Worm (Caenorhabditis elegans) whole organism, young adult: ENCODE results near the gene M163.8.

Experiments
- C06A6.2 ChIP-seq: fragments of 200-800 bp; sonication (Bioruptor generic); conservative IDR thresholded peaks from 2 replicates; pipeline ENCODE4 v1.3.6; 2022; ENCODE audit warnings: missing genetic modification characterization, missing compliant biosample characterization
- F10E7.11 ChIP-seq: sonication (generic microtip); optimal IDR thresholded peaks from 2 replicates; lab custom pipeline; 2017; ENCODE audit warnings: mild to moderate bottlenecking, missing genetic modification characterization, moderate library complexity, missing compliant biosample characterization
- F37B4.10 ChIP-seq: fragments of 200-800 bp; sonication (Bioruptor generic); IDR thresholded peaks from 2 replicates; pipeline ENCODE4 v1.3.6; 2022; ENCODE audit warnings: missing genetic modification characterization, missing compliant biosample characterization
- F52B5.7 ChIP-seq: sonication (generic microtip); optimal IDR thresholded peaks from 2 replicates; lab custom pipeline; 2016; ENCODE audit warnings: mild to moderate bottlenecking, missing genetic modification characterization, missing compliant biosample characterization
- F57C9.4 ChIP-seq: sonication (generic microtip); optimal IDR thresholded peaks from 2 replicates; lab custom pipeline; 2017; ENCODE audit warnings: mild to moderate bottlenecking, missing genetic modification characterization, missing compliant biosample characterization
- Y53G8AR.9 ChIP-seq: fragments of 200-800 bp; sonication (Bioruptor generic); conservative IDR thresholded peaks from 2 replicates; pipeline ENCODE4 v1.3.6; 2022; ENCODE audit warnings: missing genetic modification reagents, missing genetic modification characterization, missing compliant biosample characterization
- Y56A3A.18 ChIP-seq: fragments of 200-800 bp; sonication (Bioruptor generic); IDR thresholded peaks from 2 replicates; pipeline ENCODE4 v1.3.6; 2022; ENCODE audit warnings: missing genetic modification reagents, missing genetic modification characterization, missing compliant biosample characterization
- Y67H2A.10 ChIP-seq: fragments of 200-800 bp; sonication (Bioruptor generic); conservative IDR thresholded peaks from 2 replicates; pipeline ENCODE4 v1.3.6; 2022; ENCODE audit warnings: missing genetic modification reagents, missing genetic modification characterization, missing compliant biosample characterization
- aptf-2 ChIP-seq: fragments of 200-800 bp; sonication (Bioruptor generic); conservative IDR thresholded peaks from 2 replicates; pipeline ENCODE4 v1.3.6; 2022; ENCODE audit warnings: missing genetic modification reagents, missing genetic modification characterization, missing compliant biosample characterization
- athp-1 ChIP-seq: sonication (generic microtip); optimal IDR thresholded peaks from 2 replicates; lab custom pipeline; 2017; ENCODE audit warnings: mild to moderate bottlenecking, missing genetic modification characterization, missing compliant biosample characterization
- attf-3 ChIP-seq: fragments of 200-800 bp; sonication (Bioruptor generic); conservative IDR thresholded peaks from 2 replicates; pipeline ENCODE4 v1.3.6; 2022; ENCODE audit warnings: missing genetic modification reagents, missing genetic modification characterization, missing compliant biosample characterization
- attf-5 ChIP-seq: fragments of 200-800 bp; sonication (Bioruptor generic); optimal IDR thresholded peaks from 2 replicates; lab custom pipeline; 2018; ENCODE audit warnings: mild to moderate bottlenecking, missing genetic modification characterization, missing compliant biosample characterization
- cebp-1 ChIP-seq, 2 experiments: fragments of 200-800 bp in 1 of 2; sonication (Bioruptor generic) in 1 of 2; sonication (generic microtip) in 1 of 2; IDR thresholded peaks in 1 of 2; optimal IDR thresholded peaks in 1 of 2; 2 replicates each; pipeline versions ENCODE4 v1.3.6 to Lab custom; 2017 to 2022; ENCODE audit warnings: missing compliant biosample characterization in 2 of 2, missing genetic modification characterization in 2 of 2, mild to moderate bottlenecking in 1 of 2, missing genetic modification reagents in 1 of 2, moderate library complexity in 1 of 2
- cebp-2 ChIP-seq: fragments of 200-800 bp; sonication (Bioruptor generic); IDR thresholded peaks from 2 replicates; pipeline ENCODE4 v1.3.6; 2022; ENCODE audit warnings: missing genetic modification characterization, missing compliant biosample characterization
- ceh-100 ChIP-seq: fragments of 200-800 bp; sonication (Bioruptor generic); IDR thresholded peaks from 2 replicates; pipeline ENCODE4 v1.3.6; 2022; ENCODE audit warnings: missing genetic modification reagents, missing genetic modification characterization, missing compliant biosample characterization
- ceh-40 ChIP-seq: fragments of 200-800 bp; sonication (Bioruptor generic); IDR thresholded peaks from 2 replicates; pipeline ENCODE4 v1.3.6; 2022; ENCODE audit warnings: missing genetic modification characterization, missing compliant biosample characterization
- ceh-58 ChIP-seq: fragments of 200-800 bp; sonication (Bioruptor generic); IDR thresholded peaks from 2 replicates; pipeline ENCODE4 v1.3.6; 2022; ENCODE audit warnings: missing genetic modification characterization, missing compliant biosample characterization
- chd-7 ChIP-seq: sonication (generic microtip); optimal IDR thresholded peaks from 2 replicates; lab custom pipeline; 2016; ENCODE audit warnings: mild to moderate bottlenecking, missing genetic modification characterization, moderate library complexity, missing compliant biosample characterization
- dpl-1 ChIP-seq: fragments of 150-350 bp; optimal IDR thresholded peaks from 2 replicates; lab custom pipeline; 2014; ENCODE audit warnings: missing biosample characterization, missing genetic modification reagents, missing genetic modification characterization
- egl-18 ChIP-seq: fragments of 200-800 bp; sonication (Bioruptor generic); IDR thresholded peaks from 2 replicates; pipeline ENCODE4 v1.3.6; 2022; ENCODE audit warnings: missing genetic modification reagents, missing genetic modification characterization, missing compliant biosample characterization
- egl-44 ChIP-seq: fragments of 200-800 bp; sonication (Bioruptor generic); IDR thresholded peaks from 2 replicates; pipeline ENCODE4 v1.3.6; 2022; ENCODE audit warnings: missing genetic modification reagents, missing genetic modification characterization, missing compliant biosample characterization
- ekl-4 ChIP-seq: fragments of 200-800 bp; sonication (Bioruptor generic); IDR thresholded peaks from 2 replicates; pipeline ENCODE4 v1.3.6; 2022; ENCODE audit warnings: missing genetic modification reagents, missing genetic modification characterization, missing compliant biosample characterization
- gei-17 ChIP-seq: fragments of 200-800 bp; sonication (Bioruptor generic); optimal IDR thresholded peaks from 2 replicates; lab custom pipeline; 2018; ENCODE audit warnings: mild to moderate bottlenecking, missing genetic modification characterization, missing compliant biosample characterization
- hmg-20 ChIP-seq: fragments of 200-800 bp; sonication (Bioruptor generic); IDR thresholded peaks from 2 replicates; pipeline ENCODE4 v1.3.6; 2022; ENCODE audit warnings: missing genetic modification reagents, missing genetic modification characterization, missing compliant biosample characterization
- let-526 ChIP-seq: fragments of 200-800 bp; sonication (Bioruptor generic); IDR thresholded peaks from 2 replicates; pipeline ENCODE4 v1.3.6; 2022; ENCODE audit warnings: missing genetic modification reagents, missing genetic modification characterization, missing compliant biosample characterization
- let-607 ChIP-seq, 2 experiments: fragments of 200-800 bp in 1 of 2; sonication (Bioruptor generic) in 1 of 2; sonication (generic microtip) in 1 of 2; optimal IDR thresholded peaks; 2 replicates each; lab custom pipeline; 2016 to 2018; ENCODE audit warnings: mild to moderate bottlenecking in 2 of 2, missing compliant biosample characterization in 2 of 2, missing genetic modification characterization in 2 of 2, moderate library complexity in 2 of 2, missing genotype in 1 of 2
- lin-40 ChIP-seq: sonication (generic microtip); optimal IDR thresholded peaks from 2 replicates; lab custom pipeline; 2016; ENCODE audit warnings: missing genetic modification characterization, mild to moderate bottlenecking, missing compliant biosample characterization, missing genotype, missing genetic modification reagents
- lsl-1 ChIP-seq: fragments of 200-800 bp; sonication (Bioruptor generic); optimal IDR thresholded peaks from 2 replicates; lab custom pipeline; 2018; ENCODE audit warnings: mild to moderate bottlenecking, missing genetic modification characterization, moderate library complexity, missing compliant biosample characterization
- madf-3 ChIP-seq: fragments of 200-800 bp; sonication (Bioruptor generic); IDR thresholded peaks from 2 replicates; pipeline ENCODE4 v1.3.6; 2022; ENCODE audit warnings: missing genetic modification reagents, missing genetic modification characterization, missing compliant biosample characterization
- madf-8 ChIP-seq: fragments of 200-800 bp; sonication (Bioruptor generic); conservative IDR thresholded peaks from 2 replicates; pipeline ENCODE4 v1.3.6; 2022; ENCODE audit warnings: missing genetic modification reagents, missing genetic modification characterization, missing compliant biosample characterization
- mcd-1 ChIP-seq: fragments of 200-800 bp; sonication (Bioruptor generic); IDR thresholded peaks from 2 replicates; pipeline ENCODE4 v1.3.6; 2022; ENCODE audit warnings: missing genetic modification reagents, missing genetic modification characterization, missing compliant biosample characterization
- mel-28 ChIP-seq: sonication (generic microtip); optimal IDR thresholded peaks from 2 replicates; lab custom pipeline; 2016; ENCODE audit warnings: borderline replicate concordance, mild to moderate bottlenecking, missing genetic modification characterization, missing compliant biosample characterization
- mxl-1 ChIP-seq: sonication (generic microtip); optimal IDR thresholded peaks from 2 replicates; lab custom pipeline; 2016; ENCODE audit warnings: missing genetic modification characterization, missing compliant biosample characterization
- nfya-1 ChIP-seq: sonication (generic microtip); optimal IDR thresholded peaks from 2 replicates; lab custom pipeline; 2017; ENCODE audit warnings: antibody characterized with exemption, missing compliant biosample characterization, missing genetic modification characterization, borderline replicate concordance; ENCODE audit not compliant: insufficient read depth
- nfya-2 ChIP-seq: fragments of 200-800 bp; sonication (Bioruptor generic); IDR thresholded peaks from 2 replicates; pipeline ENCODE4 v1.3.6; 2022; ENCODE audit warnings: missing genetic modification reagents, missing genetic modification characterization, missing compliant biosample characterization
- nhr-120 ChIP-seq: fragments of 200-800 bp; sonication (Bioruptor generic); IDR thresholded peaks from 2 replicates; pipeline ENCODE4 v1.3.6; 2022; ENCODE audit warnings: missing genetic modification characterization, missing compliant biosample characterization
- nhr-27 ChIP-seq: fragments of 200-800 bp; sonication (Bioruptor generic); optimal IDR thresholded peaks from 2 replicates; lab custom pipeline; 2018; ENCODE audit warnings: mild to moderate bottlenecking, missing genetic modification characterization, moderate library complexity, missing compliant biosample characterization
- pbrm-1 ChIP-seq: fragments of 200-800 bp; sonication (Bioruptor generic); IDR thresholded peaks from 2 replicates; pipeline ENCODE4 v1.3.6; 2022; ENCODE audit warnings: missing genetic modification reagents, missing genetic modification characterization, missing compliant biosample characterization
- rcor-1 ChIP-seq: fragments of 200-800 bp; sonication (Bioruptor generic); IDR thresholded peaks from 2 replicates; pipeline ENCODE4 v1.3.6; 2022; ENCODE audit warnings: missing genetic modification reagents, missing genetic modification characterization, missing compliant biosample characterization
- rpc-1 ChIP-seq, 2 experiments: fragments of 150-350 bp in 1 of 2; sonication (generic microtip) in 1 of 2; optimal IDR thresholded peaks; 2 replicates each; lab custom pipeline; 2014 to 2018; ENCODE audit warnings: missing biosample characterization in 1 of 2, missing genetic modification characterization in 1 of 2, missing genetic modification reagents in 1 of 2, missing genotype in 1 of 2
- sdz-38 ChIP-seq: sonication (generic microtip); optimal IDR thresholded peaks from 2 replicates; lab custom pipeline; 2016; ENCODE audit warnings: missing genotype, missing genetic modification characterization, missing compliant biosample characterization
- tbp1 ChIP-seq: fragments of 200-800 bp; sonication (Bioruptor generic); optimal IDR thresholded peaks from 2 replicates; lab custom pipeline; 2018; ENCODE audit warnings: mild to moderate bottlenecking, missing genetic modification characterization, missing compliant biosample characterization
- unc-130 ChIP-seq: sonication (generic microtip); optimal IDR thresholded peaks from 2 replicates; lab custom pipeline; 2016; ENCODE audit warnings: missing genetic modification reagents, missing genetic modification characterization, missing compliant biosample characterization
- ztf-28 ChIP-seq: fragments of 200-800 bp; sonication (Bioruptor generic); IDR thresholded peaks from 2 replicates; pipeline ENCODE4 v1.3.6; 2022; ENCODE audit warnings: missing genetic modification reagents, missing genetic modification characterization, missing compliant biosample characterization

The M163.8 gene

DNA sequence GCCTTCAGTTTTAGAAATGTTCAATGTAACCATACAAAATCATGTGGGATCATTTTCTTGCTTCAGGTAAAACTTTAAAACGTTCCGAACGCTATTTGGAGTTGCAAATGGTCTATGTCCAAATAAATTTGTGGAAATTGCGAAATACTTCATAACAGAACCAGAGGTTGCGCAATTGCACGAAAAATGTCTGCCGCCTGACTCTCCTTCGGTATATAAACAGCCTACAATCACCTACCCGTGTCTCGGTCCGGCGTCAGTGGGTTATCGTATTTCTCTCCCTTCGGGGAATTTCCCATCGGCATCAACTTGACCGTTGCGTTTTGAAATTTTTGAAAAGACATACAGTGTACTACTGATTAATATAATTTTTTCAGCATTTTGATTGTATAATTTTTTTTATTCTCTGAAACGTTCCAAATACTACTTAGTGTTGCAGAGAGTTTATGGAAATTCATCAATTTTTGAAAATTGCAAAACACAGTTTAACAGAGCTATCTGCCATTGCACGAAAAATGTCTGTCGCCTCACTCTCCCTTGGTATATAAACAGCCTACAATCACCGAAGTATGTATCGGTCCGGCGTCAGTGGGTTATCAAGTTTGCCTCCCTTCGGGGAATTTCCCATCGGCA lies 8.2 kb upstream of the M163.8 start (continued):
- TF ChIP-seq ekl-4, result peak; percentile 25; the same call in 1 of the 2 replicates
- 0 out of 2 replicates have a peak, but pooled peaks have one; percentile 15 for TF ChIP-seq rcor-1 (GFP tag; lab: Robert Waterston, UW)
- TF ChIP-seq ztf-28 (GFP tag; lab: Robert Waterston, UW), result no peak
- no peak for TF ChIP-seq unc-130 (GFP tag; lab: Kevin White, UChicago)
- peak; percentile 79 for TF ChIP-seq ceh-40 (GFP tag; lab: Robert Waterston, UW)
- peak; percentile 65 for TF ChIP-seq rpc-1 (optimal IDR thresholded peaks at IDR 0.05; lab: Kevin White, UChicago)
- TF ChIP-seq rpc-1 (tag; optimal IDR thresholded peaks at IDR 0.05; lab: Kevin White, UChicago), result peak; percentile 55
- no peak; the same call in 1 of the 2 replicates for TF ChIP-seq mcd-1 (GFP tag; lab: Robert Waterston, UW)
- peak; percentile 39 for TF ChIP-seq nhr-27 (tag; lab: Kevin White, UChicago)
- no peak for TF ChIP-seq F37B4.10 (GFP tag; lab: Robert Waterston, UW)
- TF ChIP-seq gei-17 (GFP tag; lab: Kevin White, UChicago), result peak; percentile 65
- no peak for TF ChIP-seq mel-28 (tag; lab: Kevin White, UChicago)
- TF ChIP-seq hmg-20 (GFP tag; lab: Robert Waterston, UW), result 0 out of 2 replicates have a peak, but pooled peaks have one; percentile 17
- 0 out of 2 replicates have a peak, but pooled peaks have one; percentile 56 for TF ChIP-seq madf-3 (GFP tag; lab: Robert Waterston, UW)
- peak; percentile 81 for TF ChIP-seq lin-40 (tag; lab: Kevin White, UChicago)
- 0 out of 2 replicates have a peak, but pooled peaks have one; percentile 71 for TF ChIP-seq nhr-120 (GFP tag; lab: Robert Waterston, UW)

- TF ChIP-seq cebp-2 (GFP tag; lab: Robert Waterston, UW), result no peak
- 0 out of 2 replicates have a peak, but pooled peaks have one; percentile 64 for TF ChIP-seq madf-3 (GFP tag; lab: Robert Waterston, UW)
- TF ChIP-seq egl-18 (GFP tag; lab: Robert Waterston, UW), result no peak
- TF ChIP-seq tbp1 (GFP tag; lab: Kevin White, UChicago), result peak; percentile 53
- TF ChIP-seq athp-1 (tag; lab: Kevin White, UChicago), result no peak
- TF ChIP-seq rcor-1 (GFP tag; lab: Robert Waterston, UW), result no peak
- TF ChIP-seq nfya-2, result no peak
- no peak; the same call in 1 of the 2 replicates for TF ChIP-seq Y53G8AR.9
- TF ChIP-seq attf-3, result no peak
- TF ChIP-seq nfya-1 (tag; lab: Kevin White, UChicago), result no peak
- 0 out of 2 replicates have a peak, but pooled peaks have one; percentile 17 for TF ChIP-seq pbrm-1 (GFP tag; lab: Robert Waterston, UW)
- TF ChIP-seq lsl-1 (GFP tag; lab: Kevin White, UChicago), result no peak
- no peak for TF ChIP-seq F57C9.4 (tag; lab: Kevin White, UChicago)
- peak; percentile 9; the same call in 1 of the 2 replicates for TF ChIP-seq egl-44 (GFP tag; lab: Robert Waterston, UW)
- no peak for TF ChIP-seq dpl-1
- no peak for TF ChIP-seq Y67H2A.10 (GFP tag; lab: Robert Waterston, UW)
- TF ChIP-seq ceh-40 (GFP tag; lab: Robert Waterston, UW), result no peak
- no peak for TF ChIP-seq madf-8 (GFP tag; lab: Robert Waterston, UW)
- peak; percentile 56; the same call in 1 of the 2 replicates for TF ChIP-seq Y56A3A.18
- peak in 1 of 2 experiments; percentile 35 for TF ChIP-seq let-607 (tag; optimal IDR thresholded peaks at IDR 0.05; lab: Kevin White, UChicago)
- no peak for TF ChIP-seq sdz-38 (tag; lab: Kevin White, UChicago)
- TF ChIP-seq mxl-1 (tag; lab: Kevin White, UChicago), result no peak
- TF ChIP-seq chd-7, result no peak
- peak; percentile 71; the same call in 1 of the 2 replicates for TF ChIP-seq cebp-1 (GFP tag; IDR thresholded peaks at IDR 0.05; lab: Robert Waterston, UW)
- TF ChIP-seq cebp-1 (tag; optimal IDR thresholded peaks at IDR 0.05; lab: Kevin White, UChicago), result peak; percentile 83
- no peak for TF ChIP-seq F52B5.7 (tag; lab: Kevin White, UChicago)
- no peak for TF ChIP-seq F10E7.11 (tag; lab: Kevin White, UChicago)
- no peak for TF ChIP-seq ceh-58 (GFP tag; lab: Robert Waterston, UW)
- no peak for TF ChIP-seq ztf-28 (GFP tag; lab: Robert Waterston, UW)
- no peak for TF ChIP-seq aptf-2
- no peak for TF ChIP-seq let-526 (GFP tag; lab: Robert Waterston, UW)
- no peak for TF ChIP-seq ceh-100 (GFP tag; lab: Robert Waterston, UW)
- no peak for TF ChIP-seq C06A6.2 (GFP tag; lab: Robert Waterston, UW)
- TF ChIP-seq attf-5 (GFP tag; lab: Kevin White, UChicago), result no peak
These were observed 7.6 kb upstream of the M163.8 start for ce11 chrX:14477338-14477737.
